Worm (Caenorhabditis elegans) whole organism, L1 larva: Measurements from ENCODE around the gene K09A9.6.

ENCODE experiments used
- C34B4.2 ChIP-seq: sonication (generic microtip); optimal IDR thresholded peaks from 2 replicates; lab custom pipeline; 2017; ENCODE audit warnings: mild to moderate bottlenecking, missing genetic modification characterization, missing compliant biosample characterization
- aha-1 ChIP-seq: fragments of 150-350 bp; optimal IDR thresholded peaks from 2 replicates; lab custom pipeline; 2014; ENCODE audit warnings: missing biosample characterization, missing genetic modification characterization
- alr-1 ChIP-seq: fragments of 200-800 bp; sonication (Bioruptor generic); optimal IDR thresholded peaks from 2 replicates; lab custom pipeline; 2018; ENCODE audit warnings: borderline replicate concordance, mild to moderate bottlenecking, missing genetic modification characterization, missing compliant biosample characterization
- blmp-1 ChIP-seq: fragments of 150-350 bp; optimal IDR thresholded peaks from 2 replicates; lab custom pipeline; 2014; ENCODE audit warnings: missing biosample characterization, missing genetic modification characterization
- ceh-63 ChIP-seq: fragments of 200-800 bp; sonication (Bioruptor generic); optimal IDR thresholded peaks from 2 replicates; lab custom pipeline; 2018; ENCODE audit warnings: mild to moderate bottlenecking, missing genetic modification characterization, missing compliant biosample characterization
- ceh-8 ChIP-seq: fragments of 200-800 bp; sonication (Bioruptor generic); optimal IDR thresholded peaks from 2 replicates; lab custom pipeline; 2018; ENCODE audit warnings: mild to moderate bottlenecking, missing genetic modification characterization, moderate library complexity, missing compliant biosample characterization
- ceh-88 ChIP-seq: fragments of 200-800 bp; sonication (Bioruptor generic); IDR thresholded peaks from 2 replicates; pipeline ENCODE4 v1.3.6; 2022; ENCODE audit warnings: missing genetic modification characterization, missing compliant biosample characterization
- dpl-1 ChIP-seq, 3 experiments: fragments of 150-350 bp in 2 of 3; sonication (generic microtip) in 1 of 3; optimal IDR thresholded peaks; 2 replicates each; lab custom pipeline; 2014 to 2017; ENCODE audit warnings: missing biosample characterization in 3 of 3, missing genetic modification characterization in 3 of 3, missing genetic modification reagents in 3 of 3
- efl-1 ChIP-seq, 4 experiments: fragments of 150-350 bp; optimal IDR thresholded peaks in 3 of 4; peaks in 1 of 4; 1 replicate in 1 of 4; 2 replicates in 3 of 4; lab custom pipeline; 2014; ENCODE audit warnings: missing biosample characterization in 2 of 4, missing genetic modification characterization in 2 of 4, missing genetic modification reagents in 2 of 4
- egl-13 ChIP-seq: sonication (generic microtip); optimal IDR thresholded peaks from 2 replicates; lab custom pipeline; 2016; ENCODE audit warnings: missing genotype, missing genetic modification reagents, missing genetic modification characterization, missing compliant biosample characterization
- elt-3 ChIP-seq, 6 experiments: fragments of 150-350 bp in 1 of 6; sonication (generic microtip); optimal IDR thresholded peaks; 2 replicates each; lab custom pipeline; 2017 to 2018; ENCODE audit warnings: missing biosample characterization in 6 of 6, missing genetic modification characterization in 6 of 6, inconsistent platforms in 1 of 6
- fkh-10 ChIP-seq: sonication (generic microtip); optimal IDR thresholded peaks from 2 replicates; lab custom pipeline; 2017; ENCODE audit warnings: missing biosample characterization, missing genetic modification reagents, missing genetic modification characterization
- fkh-8 ChIP-seq: sonication (generic microtip); optimal IDR thresholded peaks from 2 replicates; lab custom pipeline; 2016; ENCODE audit warnings: mild to moderate bottlenecking, missing genetic modification characterization, missing compliant biosample characterization
- fos-1 ChIP-seq: fragments of 150-350 bp; optimal IDR thresholded peaks from 2 replicates; lab custom pipeline; 2014; ENCODE audit warnings: missing biosample characterization, missing genetic modification characterization
- grh-1 ChIP-seq: fragments of 200-800 bp; sonication (Bioruptor generic); IDR thresholded peaks from 2 replicates; pipeline ENCODE4 v1.3.6; 2022; ENCODE audit warnings: missing genetic modification reagents, missing genetic modification characterization, missing compliant biosample characterization
- hlh-4 ChIP-seq: sonication (generic microtip); optimal IDR thresholded peaks from 2 replicates; lab custom pipeline; 2016; ENCODE audit warnings: mild to moderate bottlenecking, missing genetic modification characterization, missing compliant biosample characterization
- irx-1 ChIP-seq: sonication (generic microtip); optimal IDR thresholded peaks from 2 replicates; lab custom pipeline; 2016; ENCODE audit warnings: missing genetic modification characterization, missing compliant biosample characterization
- jun-1 ChIP-seq: fragments of 150-350 bp; optimal IDR thresholded peaks from 2 replicates; lab custom pipeline; 2014; ENCODE audit warnings: missing biosample characterization, missing genetic modification reagents, missing genetic modification characterization
- lin-13 ChIP-seq: fragments of 150-350 bp; optimal IDR thresholded peaks from 2 replicates; lab custom pipeline; 2014; ENCODE audit warnings: missing biosample characterization, missing genetic modification reagents, missing genetic modification characterization
- lin-15B ChIP-seq: fragments of 150-350 bp; sonication (generic microtip); optimal IDR thresholded peaks from 3 replicates; lab custom pipeline; 2014; ENCODE audit warnings: missing biosample characterization, missing genetic modification characterization
- lin-35 ChIP-seq, 2 experiments: fragments of 150-350 bp; optimal IDR thresholded peaks; 2 replicates each; lab custom pipeline; 2014; ENCODE audit warnings: missing biosample characterization in 2 of 2, missing genetic modification characterization in 2 of 2, missing genetic modification reagents in 2 of 2
- lin-39 ChIP-seq: fragments of 150-350 bp; optimal IDR thresholded peaks from 2 replicates; lab custom pipeline; 2014; ENCODE audit warnings: missing biosample characterization, missing genetic modification reagents, missing genetic modification characterization
- lir-3 ChIP-seq: sonication (generic microtip); optimal IDR thresholded peaks from 2 replicates; lab custom pipeline; 2016; ENCODE audit warnings: mild to moderate bottlenecking, missing genetic modification characterization, moderate library complexity, missing compliant biosample characterization; ENCODE audit not compliant: poor library complexity
- lsy-2 ChIP-seq, 2 experiments: fragments of 150-350 bp; optimal IDR thresholded peaks; 2 replicates each; lab custom pipeline; 2014; ENCODE audit warnings: missing biosample characterization in 2 of 2, missing genetic modification characterization in 2 of 2
- nhr-19 ChIP-seq: fragments of 200-800 bp; sonication (Bioruptor generic); conservative IDR thresholded peaks from 2 replicates; pipeline ENCODE4 v1.3.6; 2022; ENCODE audit warnings: missing genetic modification characterization, missing compliant biosample characterization
- nhr-20 ChIP-seq: sonication (generic microtip); optimal IDR thresholded peaks from 2 replicates; lab custom pipeline; 2016; ENCODE audit warnings: mild to moderate bottlenecking, missing genetic modification characterization, missing compliant biosample characterization
- nhr-237 ChIP-seq: fragments of 150-350 bp; optimal IDR thresholded peaks from 2 replicates; lab custom pipeline; 2014; ENCODE audit warnings: missing biosample characterization, missing genetic modification characterization
- nhr-47 ChIP-seq: sonication (generic microtip); optimal IDR thresholded peaks from 2 replicates; lab custom pipeline; 2016; ENCODE audit warnings: mild to moderate bottlenecking, missing genetic modification characterization, moderate library complexity, missing compliant biosample characterization
- nhr-71 ChIP-seq: sonication (generic microtip); optimal IDR thresholded peaks from 2 replicates; lab custom pipeline; 2016; ENCODE audit warnings: mild to moderate bottlenecking, missing genetic modification characterization, moderate library complexity, missing compliant biosample characterization
- nhr-76 ChIP-seq: sonication (generic microtip); optimal IDR thresholded peaks from 2 replicates; lab custom pipeline; 2017; ENCODE audit warnings: missing biosample characterization, missing genetic modification characterization
- nhr-77 ChIP-seq: fragments of 150-350 bp; optimal IDR thresholded peaks from 2 replicates; lab custom pipeline; 2014; ENCODE audit warnings: missing biosample characterization, missing genetic modification characterization
- nhr-84 ChIP-seq: sonication (generic microtip); optimal IDR thresholded peaks from 2 replicates; lab custom pipeline; 2017; ENCODE audit warnings: missing biosample characterization, missing genetic modification characterization
- nhr-85 ChIP-seq: sonication (generic microtip); peaks from one replicate; lab custom pipeline; 2016; ENCODE audit warnings: missing genetic modification characterization, inconsistent platforms, missing compliant biosample characterization
- nhr-90 ChIP-seq: sonication (generic microtip); optimal IDR thresholded peaks from 2 replicates; lab custom pipeline; 2016; ENCODE audit warnings: mild to moderate bottlenecking, missing genetic modification characterization, missing compliant biosample characterization; ENCODE audit not compliant: poor library complexity
- pqm-1 ChIP-seq: sonication (generic microtip); optimal IDR thresholded peaks from 3 replicates; lab custom pipeline; 2017; ENCODE audit warnings: missing biosample characterization, missing genetic modification characterization
- rnt-1 ChIP-seq: sonication (generic microtip); optimal IDR thresholded peaks from 2 replicates; lab custom pipeline; 2016; ENCODE audit warnings: mild to moderate bottlenecking, missing genetic modification characterization, moderate library complexity, missing compliant biosample characterization
- skn-1 ChIP-seq: fragments of 150-350 bp; optimal IDR thresholded peaks from 2 replicates; lab custom pipeline; 2014; ENCODE audit warnings: missing biosample characterization, missing genetic modification characterization
- snpc-4 ChIP-seq: fragments of 150-350 bp; optimal IDR thresholded peaks from 2 replicates; lab custom pipeline; 2014; ENCODE audit warnings: missing biosample characterization, missing genetic modification characterization
- sox-4 ChIP-seq: sonication (generic microtip); optimal IDR thresholded peaks from 2 replicates; lab custom pipeline; 2016; ENCODE audit warnings: missing genetic modification characterization, missing compliant biosample characterization
- sptf-1 ChIP-seq: fragments of 150-350 bp; optimal IDR thresholded peaks from 2 replicates; lab custom pipeline; 2014; ENCODE audit warnings: missing biosample characterization, missing genetic modification characterization
- sup-37 ChIP-seq: fragments of 200-800 bp; sonication (Bioruptor generic); optimal IDR thresholded peaks from 2 replicates; lab custom pipeline; 2018; ENCODE audit warnings: mild to moderate bottlenecking, missing genetic modification characterization, missing compliant biosample characterization
- swsn-7 ChIP-seq: sonication (generic microtip); optimal IDR thresholded peaks from 2 replicates; lab custom pipeline; 2016; ENCODE audit warnings: missing genetic modification characterization, missing compliant biosample characterization
- tbx-2 ChIP-seq: sonication (generic microtip); optimal IDR thresholded peaks from 2 replicates; lab custom pipeline; 2016; ENCODE audit warnings: missing genetic modification characterization, missing compliant biosample characterization
- unc-130 ChIP-seq: fragments of 150-350 bp; optimal IDR thresholded peaks from 2 replicates; lab custom pipeline; 2017; ENCODE audit warnings: missing biosample characterization, missing genetic modification characterization, inconsistent platforms
- unc-30 ChIP-seq: sonication (generic microtip); optimal IDR thresholded peaks from 2 replicates; lab custom pipeline; 2017; ENCODE audit warnings: missing biosample characterization, missing genetic modification characterization
- unc-62 ChIP-seq: fragments of 150-350 bp; optimal IDR thresholded peaks from 2 replicates; lab custom pipeline; 2014; ENCODE audit warnings: missing biosample characterization, missing genetic modification reagents, missing genetic modification characterization
- unc-86 ChIP-seq: sonication (generic microtip); optimal IDR thresholded peaks from 2 replicates; lab custom pipeline; 2016; ENCODE audit warnings: missing genetic modification characterization, missing compliant biosample characterization
- unc-98 ChIP-seq: fragments of 200-800 bp; sonication (Bioruptor generic); IDR thresholded peaks from 2 replicates; pipeline ENCODE4 v1.3.6; 2022; ENCODE audit warnings: missing genetic modification characterization, missing compliant biosample characterization
- vab-15 ChIP-seq: sonication (generic microtip); optimal IDR thresholded peaks from 2 replicates; lab custom pipeline; 2017; ENCODE audit warnings: missing genotype, mild to moderate bottlenecking, missing genetic modification characterization, missing compliant biosample characterization
- xbp-1 ChIP-seq: sonication (generic microtip); optimal IDR thresholded peaks from 2 replicates; lab custom pipeline; 2016; ENCODE audit warnings: missing genetic modification characterization, missing compliant biosample characterization
- zag-1 ChIP-seq: fragments of 150-350 bp; optimal IDR thresholded peaks from 2 replicates; lab custom pipeline; 2014; ENCODE audit warnings: missing biosample characterization, missing genetic modification characterization
- ztf-4 ChIP-seq: fragments of 150-350 bp; optimal IDR thresholded peaks from 2 replicates; lab custom pipeline; 2014; ENCODE audit warnings: missing biosample characterization, missing genetic modification characterization

K09A9.6 gene

DNA sequence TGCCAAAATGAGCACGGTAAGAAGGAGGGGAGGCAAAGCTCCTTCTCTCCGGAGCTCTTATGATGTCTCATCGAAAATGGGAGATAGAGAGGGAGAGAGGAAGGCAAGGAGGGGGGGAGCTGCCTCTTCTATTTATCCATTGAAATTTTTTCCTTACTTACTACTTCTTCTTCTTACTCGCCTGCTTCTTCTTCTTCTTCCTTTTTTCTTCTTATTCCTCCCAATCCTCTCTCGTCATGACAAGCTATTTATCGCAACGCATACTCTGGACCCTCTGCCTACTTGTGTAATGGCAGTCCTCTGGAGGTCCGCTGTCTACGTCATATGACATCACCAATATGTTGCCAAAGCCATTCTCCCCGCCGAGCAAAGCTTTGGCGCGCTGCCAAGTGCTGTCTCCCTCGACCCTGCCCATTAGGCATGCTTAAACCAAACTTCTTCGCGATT is 41.8 kb upstream of the K09A9.6 start (continued):
- TF ChIP-seq lin-15B (tag; lab: Kevin White, UChicago) (no peak), fos-1 (tag; lab: Kevin White, UChicago) (no peak), nhr-90 (tag; lab: Kevin White, UChicago) (no peak), swsn-7 (tag; lab: Kevin White, UChicago) (peak; percentile 71), xbp-1 (tag; lab: Kevin White, UChicago) (peak; percentile 59), unc-98 (GFP tag; lab: Robert Waterston, UW) (no peak), hlh-4 (tag; lab: Kevin White, UChicago) (no peak), sptf-1 (tag; lab: Kevin White, UChicago) (no peak), nhr-76 (tag; lab: Kevin White, UChicago) (no peak), alr-1 (tag; lab: Kevin White, UChicago) (no peak), nhr-20 (tag; lab: Kevin White, UChicago) (peak; percentile 39), grh-1 (GFP tag; lab: Robert Waterston, UW) (no peak), lin-35 (GFP tag; optimal IDR thresholded peaks at IDR 0.05; lab: Kevin White, UChicago) (peak in 1 of 2 experiments; percentile 55), ztf-4 (tag; lab: Kevin White, UChicago) (peak; percentile 82), jun-1 (tag; lab: Kevin White, UChicago) (no peak), unc-62 (no peak), ceh-88 (GFP tag; lab: Robert Waterston, UW) (peak; percentile 49; the same call in 1 of the 2 replicates), egl-13 (tag; lab: Kevin White, UChicago) (peak; percentile 87), tbx-2 (peak; percentile 87), pqm-1 (tag; lab: Kevin White, UChicago) (no peak), ceh-63 (GFP tag; lab: Kevin White, UChicago) (peak; percentile 66), C34B4.2 (tag; lab: Kevin White, UChicago) (no peak), blmp-1 (tag; lab: Kevin White, UChicago) (no peak), lin-13 (GFP tag; lab: Kevin White, UChicago) (peak; percentile 58), lsy-2 (tag; optimal IDR thresholded peaks at IDR 0.05; lab: Kevin White, UChicago) (peak; percentile 53 to 58), vab-15 (tag; lab: Kevin White, UChicago) (no peak), elt-3 (tag; optimal IDR thresholded peaks at IDR 0.05; lab: Kevin White, UChicago) (no peak), snpc-4 (tag; lab: Kevin White, UChicago) (no peak), lin-39 (peak; percentile 18), nhr-84 (tag; lab: Kevin White, UChicago) (no peak), aha-1 (tag; lab: Kevin White, UChicago) (no peak), rnt-1 (tag; lab: Kevin White, UChicago) (peak; percentile 73), zag-1 (tag; lab: Kevin White, UChicago) (peak; percentile 39), sox-4 (tag; lab: Kevin White, UChicago) (no peak), lir-3 (peak; percentile 4), irx-1 (tag; lab: Kevin White, UChicago) (peak; percentile 38), fkh-10 (peak; percentile 86), unc-130 (tag; lab: Kevin White, UChicago) (no peak), skn-1 (tag; lab: Kevin White, UChicago) (no peak), efl-1 (optimal IDR thresholded peaks at IDR 0.05; lab: Kevin White, UChicago) (peak; percentile 41 to 43), efl-1 (GFP tag; optimal IDR thresholded peaks at IDR 0.05 in 1 of 2; lab: Kevin White, UChicago) (no peak), ceh-8 (GFP tag; lab: Kevin White, UChicago) (peak; percentile 61), fkh-8 (peak; percentile 79), nhr-19 (peak; percentile 61), unc-86 (tag; lab: Kevin White, UChicago) (peak; percentile 92), nhr-85 (no peak), nhr-71 (tag; lab: Kevin White, UChicago) (peak; percentile 91), sup-37 (GFP tag; lab: Kevin White, UChicago) (no peak), unc-30 (tag; lab: Kevin White, UChicago) (no peak), dpl-1 (GFP tag; optimal IDR thresholded peaks at IDR 0.05; lab: Kevin White, UChicago) (peak in 2 of 3 experiments; percentile 3 to 22), nhr-237 (tag; lab: Kevin White, UChicago) (no peak), nhr-47 (tag; lab: Kevin White, UChicago) (peak; percentile 83), nhr-77 (tag; lab: Kevin White, UChicago) (no peak)
